Fruit fly (Drosophila melanogaster): ENCODE measurements around the gene CG2926.
A peak's percentile ranks its signal among the peaks of the same experiment; 100 is the strongest.

The CG2926 gene

DNA sequence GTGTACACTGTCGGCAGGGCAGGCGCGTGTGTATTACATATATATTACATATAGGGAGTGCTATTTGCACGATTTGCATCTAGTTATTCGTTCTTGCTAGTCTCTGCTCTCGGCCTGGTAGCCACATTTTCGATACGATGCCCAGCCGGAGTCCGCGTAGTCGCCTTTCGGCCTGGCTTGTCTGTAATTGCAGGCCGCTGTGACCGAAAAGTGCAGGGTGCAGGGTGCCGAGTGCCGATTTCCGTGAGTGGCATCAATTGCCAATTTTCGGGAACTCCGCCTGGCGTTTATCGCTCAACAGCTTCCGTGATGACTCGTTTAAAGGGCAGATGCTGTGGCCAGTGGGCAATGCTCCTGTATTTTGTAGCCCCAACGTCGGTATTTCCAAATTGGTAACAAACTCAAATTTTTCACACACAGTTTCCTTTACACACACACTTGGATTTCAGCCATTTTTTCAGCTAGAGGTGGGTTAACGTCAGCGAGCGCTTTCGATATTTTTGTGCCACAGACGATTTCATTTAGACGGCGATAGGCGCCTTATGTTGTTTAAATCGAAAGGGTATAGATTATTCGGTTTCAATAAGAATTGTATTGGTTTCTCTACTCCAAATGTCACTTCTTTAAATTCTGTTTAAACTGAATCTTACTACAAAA lies at the start of gene CG2926 (continued):
- TF ChIP-seq CG7372 (GFP tag; IDR thresholded peaks at IDR 0.05) (peak; percentile 25; the same call in 1 of the 2 replicates), exex (tag; optimal IDR thresholded peaks at IDR 0.05) (no peak), MBD-R2 (GFP tag; IDR thresholded peaks at IDR 0.05) (peak; percentile 87), CG4854 (GFP tag; optimal IDR thresholded peaks at IDR 0.05) (no peak), cad (GFP tag; optimal IDR thresholded peaks at IDR 0.05) (no peak), NC2α (GFP tag; optimal IDR thresholded peaks at IDR 0.05) (no peak), CG1602 (GFP tag; optimal IDR thresholded peaks at IDR 0.05) (no peak), dmrt99B (tag; optimal IDR thresholded peaks at IDR 0.05) (no peak), chinmo (GFP tag; IDR thresholded peaks at IDR 0.05; ENCODE audit: partially characterized antibody) (peak; percentile 87; the same call in 3 of the 4 replicates), CG12769 (tag; optimal IDR thresholded peaks at IDR 0.05) (no peak), CG11696 (GFP tag; IDR thresholded peaks at IDR 0.05) (no peak), lola (GFP tag; optimal IDR thresholded peaks at IDR 0.05) (no peak), CG17568 (GFP tag; optimal IDR thresholded peaks at IDR 0.05) (no peak), Hand (GFP tag; optimal IDR thresholded peaks at IDR 0.05) (no peak), Blimp-1 (GFP tag; optimal IDR thresholded peaks at IDR 0.05) (no peak), dati (GFP tag; IDR thresholded peaks at IDR 0.05) (no peak), CG18619 (GFP tag; optimal IDR thresholded peaks at IDR 0.05) (no peak), bowl (GFP tag; IDR thresholded peaks at IDR 0.05) (no peak), insv (GFP tag; optimal IDR thresholded peaks at IDR 0.05) (peak in 1 of 2 experiments; percentile 48), CG2120 (GFP tag; optimal IDR thresholded peaks at IDR 0.05) (peak; percentile 68), Fer3 (tag; optimal IDR thresholded peaks at IDR 0.05) (no peak), hkb (optimal IDR thresholded peaks at IDR 0.05) (no peak), hkb (GFP tag; IDR thresholded peaks at IDR 0.05) (no peak), bab2 (GFP tag; optimal IDR thresholded peaks at IDR 0.05) (no peak), grau (tag; optimal IDR thresholded peaks at IDR 0.05) (no peak), CG15514 (GFP tag; optimal IDR thresholded peaks at IDR 0.05) (peak; percentile 63), CG2875 (GFP tag; optimal IDR thresholded peaks at IDR 0.05) (no peak), CG13296 (GFP tag; optimal IDR thresholded peaks at IDR 0.05) (no peak), ato (GFP tag; IDR thresholded peaks at IDR 0.05; ENCODE audit: partially characterized antibody) (peak; percentile 91), sc (optimal IDR thresholded peaks at IDR 0.05) (no peak), sc (GFP tag; optimal IDR thresholded peaks at IDR 0.05) (no peak), CG2199 (GFP tag; IDR thresholded peaks at IDR 0.05) (no peak), corto (GFP tag; optimal IDR thresholded peaks at IDR 0.05) (no peak), dm (GFP tag; optimal IDR thresholded peaks at IDR 0.05) (peak; percentile 51)

DNA sequence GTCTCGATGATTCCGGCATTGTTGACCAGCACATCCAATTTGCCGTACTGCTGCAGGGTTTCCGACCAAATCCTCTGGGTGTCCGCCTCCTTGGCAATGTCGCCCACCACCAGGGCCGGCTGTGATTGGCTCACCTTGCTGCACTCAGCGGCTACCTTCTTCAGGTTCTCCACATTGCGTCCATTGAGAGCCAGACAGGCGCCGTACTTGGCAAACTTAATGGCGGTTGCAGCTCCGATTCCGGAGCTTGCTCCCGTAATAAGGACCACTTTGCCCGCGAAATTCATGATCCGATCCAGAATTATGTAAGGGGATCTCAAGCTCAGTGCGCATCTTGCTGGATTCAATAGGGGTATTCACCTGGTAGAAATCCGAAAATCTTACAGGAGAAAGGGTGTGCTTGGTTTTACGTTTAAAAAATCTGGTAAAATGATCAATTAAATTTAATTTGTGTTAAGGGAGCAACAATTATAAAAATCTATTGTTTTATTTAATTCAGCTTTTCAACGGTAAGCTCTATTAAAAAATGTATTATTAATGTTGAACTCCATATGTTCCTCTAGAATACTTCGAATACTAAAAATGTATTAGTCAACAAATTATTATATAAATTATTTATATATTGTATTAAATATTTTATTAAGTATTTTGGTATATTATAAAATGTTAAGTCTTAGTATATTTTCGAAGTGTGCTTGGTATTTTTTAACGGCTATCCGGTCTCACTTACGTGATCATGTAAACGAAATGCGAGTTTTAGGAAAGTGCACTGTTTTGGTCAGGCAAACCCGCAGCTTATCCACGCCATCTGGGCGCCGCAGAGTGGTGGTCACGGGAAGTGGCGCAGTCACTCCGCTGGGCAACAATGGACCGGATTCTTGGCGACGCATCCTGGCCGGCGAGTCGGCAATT lies 48.6 kb upstream of the CG2926 start, which contains the start of the genes CG31548 and CG12170:
Gene CG31548 (minus strand): TSS at position 334 of the 912 bp plus-strand sequence.
Gene CG12170 (plus strand): TSS at position 716 of the 912 bp plus-strand sequence.
- no peak for TF ChIP-seq CG15479 (GFP tag; optimal IDR thresholded peaks at IDR 0.05)
- peak; percentile 17 for TF ChIP-seq Side (GFP tag; optimal IDR thresholded peaks at IDR 0.05)
- TF ChIP-seq Optix (GFP tag; IDR thresholded peaks at IDR 0.05) = no peak
- TF ChIP-seq CG13775 (GFP tag; optimal IDR thresholded peaks at IDR 0.05) = peak; percentile 62
- TF ChIP-seq CG16813 (GFP tag; IDR thresholded peaks at IDR 0.05; ENCODE audit: partially characterized antibody) = no peak
- TF ChIP-seq lbe (GFP tag; optimal IDR thresholded peaks at IDR 0.05) = peak; percentile 22
- no peak for TF ChIP-seq CG16779 (GFP tag; IDR thresholded peaks at IDR 0.05)
- TF ChIP-seq Kr (GFP tag; optimal IDR thresholded peaks at IDR 0.05) = no peak
- peak; percentile 24; the same call in 1 of the 2 replicates for TF ChIP-seq slbo (GFP tag; IDR thresholded peaks at IDR 0.05)
- TF ChIP-seq mam (GFP tag; optimal IDR thresholded peaks at IDR 0.05) = peak; percentile 36
- no peak for TF ChIP-seq dysf (GFP tag; IDR thresholded peaks at IDR 0.05)
- no peak for TF ChIP-seq CG14050 (GFP tag; IDR thresholded peaks at IDR 0.05)
- TF ChIP-seq CG10267 (tag; optimal IDR thresholded peaks at IDR 0.05) = peak; percentile 62
- TF ChIP-seq CG1024 (GFP tag; IDR thresholded peaks at IDR 0.05) = no peak
- TF ChIP-seq dimm (GFP tag; IDR thresholded peaks at IDR 0.05) = no peak
- peak; percentile 32 for TF ChIP-seq ewg (GFP tag; optimal IDR thresholded peaks at IDR 0.05)
